Fruit fly (Drosophila melanogaster) whole organism, pupa: ENCODE results near the gene Nup93-1.
A peak's percentile ranks its signal among the peaks of the same experiment; 100 is the strongest.

Source experiments
- CG10348 ChIP-seq: fragments of 200-800 bp; sonication (Bioruptor generic); IDR thresholded peaks from 2 replicates; pipeline ENCODE4 v1.3.6; 2022; ENCODE audit warnings: missing biosample characterization, missing genetic modification characterization
- CG12605 ChIP-seq: fragments of 200-800 bp; sonication (Bioruptor generic); IDR thresholded peaks from 2 replicates; pipeline ENCODE4 v1.3.6; 2022; ENCODE audit warnings: missing biosample characterization, missing genetic modification characterization
- CG13204 ChIP-seq: fragments of 200-800 bp; sonication (Bioruptor generic); optimal IDR thresholded peaks from 2 replicates; lab custom pipeline; 2018; ENCODE audit warnings: missing biosample characterization, mild to moderate bottlenecking, missing genetic modification characterization, moderate library complexity
- CG14655 ChIP-seq: fragments of 200-800 bp; sonication (Bioruptor generic); optimal IDR thresholded peaks from 3 replicates; lab custom pipeline; 2017; ENCODE audit warnings: mild to moderate bottlenecking, missing biosample characterization, missing genetic modification reagents, missing genetic modification characterization
- CG15710 ChIP-seq: fragments of 200-800 bp; sonication (Bioruptor generic); optimal IDR thresholded peaks from 2 replicates; lab custom pipeline; 2018; ENCODE audit warnings: missing biosample characterization, mild to moderate bottlenecking, missing genetic modification characterization, moderate library complexity
- CG17806 ChIP-seq: fragments of 200-800 bp; sonication (Bioruptor generic); optimal IDR thresholded peaks from 2 replicates; lab custom pipeline; 2018; ENCODE audit warnings: missing biosample characterization, mild to moderate bottlenecking, missing genetic modification characterization, moderate library complexity
- CG32121 ChIP-seq: fragments of 200-800 bp; sonication (Bioruptor generic); IDR thresholded peaks from 2 replicates; pipeline ENCODE4 v1.3.6; 2022; ENCODE audit warnings: missing biosample characterization, missing genetic modification characterization
- CG34367 ChIP-seq: fragments of 200-800 bp; sonication (Bioruptor generic); optimal IDR thresholded peaks from 2 replicates; lab custom pipeline; 2018; ENCODE audit warnings: missing biosample characterization, mild to moderate bottlenecking, missing genetic modification characterization
- CG4496 ChIP-seq: fragments of 200-800 bp; sonication (Bioruptor generic); IDR thresholded peaks from 3 replicates; pipeline ENCODE4 v1.3.6; 2022; ENCODE audit warnings: missing biosample characterization, missing genetic modification characterization
- CG8159 ChIP-seq: fragments of 200-800 bp; sonication (Bioruptor generic); optimal IDR thresholded peaks from 3 replicates; lab custom pipeline; 2018; ENCODE audit warnings: missing biosample characterization, mild to moderate bottlenecking, missing genetic modification characterization, moderate library complexity
- CG8301 ChIP-seq: fragments of 200-800 bp; sonication (Bioruptor generic); optimal IDR thresholded peaks from 2 replicates; lab custom pipeline; 2018; ENCODE audit warnings: missing biosample characterization, mild to moderate bottlenecking, missing genetic modification characterization
- CG9948 ChIP-seq: fragments of 200-800 bp; sonication (Bioruptor generic); optimal IDR thresholded peaks from 2 replicates; lab custom pipeline; 2018; ENCODE audit warnings: missing biosample characterization, mild to moderate bottlenecking, missing genetic modification characterization, moderate library complexity
- D1 ChIP-seq: fragments of 200-800 bp; sonication (Bioruptor generic); optimal IDR thresholded peaks from 2 replicates; lab custom pipeline; 2018; ENCODE audit warnings: missing biosample characterization, mild to moderate bottlenecking, missing genetic modification characterization, moderate library complexity
- EcR ChIP-seq: fragments of 200-800 bp; sonication (Bioruptor generic); optimal IDR thresholded peaks from 3 replicates; lab custom pipeline; 2019; ENCODE audit warnings: missing biosample characterization, missing genetic modification characterization, mild to moderate bottlenecking, moderate library complexity, missing genetic modification reagents
- Ets98B ChIP-seq: fragments of 200-800 bp; sonication (Bioruptor generic); IDR thresholded peaks from 2 replicates; pipeline ENCODE4 v1.3.6; 2022; ENCODE audit warnings: missing biosample characterization, missing genetic modification characterization
- Pif1A ChIP-seq: fragments of 200-800 bp; sonication (Bioruptor generic); optimal IDR thresholded peaks from 3 replicates; lab custom pipeline; 2016; ENCODE audit warnings: missing biosample characterization, missing genetic modification characterization
- Pif1B ChIP-seq: fragments of 200-800 bp; sonication (Bioruptor generic); optimal IDR thresholded peaks from 3 replicates; lab custom pipeline; 2016; ENCODE audit warnings: missing biosample characterization, missing genetic modification characterization
- Snoo ChIP-seq: fragments of 200-800 bp; sonication (Bioruptor generic); optimal IDR thresholded peaks from 3 replicates; lab custom pipeline; 2017; ENCODE audit warnings: missing biosample characterization, mild to moderate bottlenecking, missing genetic modification characterization, inconsistent platforms
- fd96Ca ChIP-seq: fragments of 200-800 bp; sonication (Bioruptor generic); IDR thresholded peaks from 3 replicates; pipeline ENCODE4 v1.3.6; 2022; ENCODE audit warnings: missing biosample characterization, missing genetic modification characterization
- gl ChIP-seq: fragments of 200-800 bp; sonication (Bioruptor generic); optimal IDR thresholded peaks from 2 replicates; lab custom pipeline; 2018; ENCODE audit warnings: missing biosample characterization, mild to moderate bottlenecking, missing genetic modification characterization
- rn ChIP-seq: fragments of 200-800 bp; sonication (Bioruptor generic); IDR thresholded peaks from 2 replicates; pipeline ENCODE4 v1.3.6; 2022; ENCODE audit warnings: missing biosample characterization, missing genetic modification characterization

The Nup93-1 gene

DNA sequence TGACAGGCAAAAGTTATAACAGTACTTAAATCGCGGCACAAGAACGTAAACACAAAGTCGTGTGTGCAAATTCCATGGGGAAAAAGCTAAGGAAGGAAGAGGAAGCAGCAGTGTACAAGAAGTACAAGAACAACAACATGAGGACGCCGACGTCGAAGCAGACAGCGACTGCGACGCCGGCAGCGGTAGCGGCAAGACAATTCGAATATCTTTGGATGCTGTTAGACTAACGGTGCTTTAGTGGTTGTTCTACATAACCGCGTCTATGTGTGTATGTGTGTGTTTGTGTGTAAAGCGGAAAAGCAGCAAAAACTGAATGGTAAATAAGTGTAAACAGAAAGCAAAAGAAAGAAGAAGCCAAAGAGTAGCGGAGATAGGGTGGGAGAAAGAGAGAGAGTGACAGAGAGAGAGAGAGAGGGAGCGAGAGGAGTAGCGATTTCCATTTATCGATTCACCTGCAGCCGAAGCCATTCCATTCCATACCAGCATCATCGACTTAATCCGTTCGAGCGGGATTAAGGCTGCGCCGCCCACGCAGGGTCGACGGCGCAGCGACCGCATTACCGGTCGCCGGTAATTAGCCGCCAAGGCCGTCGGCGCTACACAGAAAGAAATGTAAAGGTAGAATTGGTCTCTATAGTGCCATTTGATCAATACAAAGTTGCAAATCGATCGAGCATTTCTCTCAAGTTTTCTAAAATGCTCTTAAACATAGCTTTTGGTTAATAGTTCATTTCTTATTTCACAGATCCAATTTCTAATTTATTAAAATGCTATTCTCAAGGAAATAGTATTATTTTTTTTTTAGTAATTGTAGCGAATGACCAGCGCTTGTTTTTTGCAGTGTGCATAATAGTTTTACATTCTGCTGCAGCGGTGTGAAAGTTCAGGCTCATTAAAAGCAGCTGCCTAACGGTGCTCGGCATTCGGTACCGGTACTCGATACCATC, 38.4 kb upstream of the Nup93-1 start:
- no peak for TF ChIP-seq CG34367 (tag; lab: Kevin White, UChicago)
- peak; percentile 56 for TF ChIP-seq Ets98B (GFP tag; lab: Robert Waterston, UW)
- TF ChIP-seq Pif1B (GFP tag; lab: Kevin White, UChicago): peak; percentile 13
- TF ChIP-seq Pif1A (GFP tag; lab: Kevin White, UChicago): peak; percentile 64
- peak; percentile 48 for TF ChIP-seq CG9948
- TF ChIP-seq CG13204 (GFP tag; lab: Kevin White, UChicago): no peak
- TF ChIP-seq CG12605: peak; percentile 50; the same call in 1 of the 2 replicates
- TF ChIP-seq CG8301 (tag; lab: Kevin White, UChicago): peak; percentile 58
- peak; percentile 48 for TF ChIP-seq CG17806
- no peak for TF ChIP-seq Snoo (tag; lab: Kevin White, UChicago)
- TF ChIP-seq CG4496 (GFP tag; lab: Robert Waterston, UW): peak; percentile 83
- peak; percentile 40 for TF ChIP-seq CG15710 (tag; lab: Kevin White, UChicago)
- TF ChIP-seq CG32121 (GFP tag; lab: Robert Waterston, UW): peak; percentile 73
- TF ChIP-seq CG14655 (GFP tag; lab: Kevin White, UChicago): peak; percentile 71
- TF ChIP-seq gl (tag; lab: Kevin White, UChicago): no peak
- TF ChIP-seq D1 (tag; lab: Kevin White, UChicago): no peak
- peak; percentile 43; the same call in 1 of the 3 replicates for TF ChIP-seq fd96Ca (GFP tag; lab: Robert Waterston, UW)
- TF ChIP-seq EcR (GFP tag; lab: Kevin White, UChicago): no peak
- peak; percentile 30; the same call in 1 of the 2 replicates for TF ChIP-seq rn (GFP tag; lab: Robert Waterston, UW)
- TF ChIP-seq CG10348 (GFP tag; lab: Robert Waterston, UW): no peak
- peak; percentile 55 for TF ChIP-seq CG8159 (tag; lab: Kevin White, UChicago)

DNA sequence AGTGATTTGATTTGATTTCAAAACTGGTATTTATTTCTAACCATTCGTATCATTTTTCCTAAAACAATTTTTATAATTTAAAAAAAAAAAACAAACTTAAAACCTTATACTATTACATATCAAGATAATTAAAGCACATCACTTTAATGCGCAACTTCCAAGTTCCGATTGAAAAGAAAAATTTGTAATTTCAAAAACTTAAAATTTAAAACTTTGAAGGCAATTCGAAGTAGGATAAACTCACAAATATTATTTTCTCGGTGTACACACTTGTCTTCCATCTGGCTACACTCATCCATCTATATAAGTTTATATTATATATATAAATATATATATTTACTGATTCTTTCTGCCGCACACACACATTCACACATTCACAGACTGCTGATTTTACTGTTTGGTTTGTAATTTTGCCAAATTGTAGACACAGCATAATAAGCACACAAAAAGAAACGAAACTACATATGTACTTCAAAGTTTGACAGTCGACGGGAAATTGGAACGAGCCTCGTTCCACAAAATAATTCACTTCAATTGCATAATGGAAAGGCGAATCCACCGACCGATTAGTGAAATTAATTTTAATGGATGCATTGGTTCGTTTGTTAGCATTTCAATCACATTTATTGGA, 36.5 kb upstream of the Nup93-1 start:
- TF ChIP-seq EcR (GFP tag; lab: Kevin White, UChicago) (no peak), Ets98B (GFP tag; lab: Robert Waterston, UW) (no peak), CG15710 (tag; lab: Kevin White, UChicago) (no peak), Pif1B (GFP tag; lab: Kevin White, UChicago) (no peak), CG14655 (GFP tag; lab: Kevin White, UChicago) (no peak), D1 (tag; lab: Kevin White, UChicago) (no peak), CG9948 (no peak), CG34367 (tag; lab: Kevin White, UChicago) (no peak), CG12605 (no peak)
- TF ChIP-seq, all 21 proteins: peak for 0

DNA sequence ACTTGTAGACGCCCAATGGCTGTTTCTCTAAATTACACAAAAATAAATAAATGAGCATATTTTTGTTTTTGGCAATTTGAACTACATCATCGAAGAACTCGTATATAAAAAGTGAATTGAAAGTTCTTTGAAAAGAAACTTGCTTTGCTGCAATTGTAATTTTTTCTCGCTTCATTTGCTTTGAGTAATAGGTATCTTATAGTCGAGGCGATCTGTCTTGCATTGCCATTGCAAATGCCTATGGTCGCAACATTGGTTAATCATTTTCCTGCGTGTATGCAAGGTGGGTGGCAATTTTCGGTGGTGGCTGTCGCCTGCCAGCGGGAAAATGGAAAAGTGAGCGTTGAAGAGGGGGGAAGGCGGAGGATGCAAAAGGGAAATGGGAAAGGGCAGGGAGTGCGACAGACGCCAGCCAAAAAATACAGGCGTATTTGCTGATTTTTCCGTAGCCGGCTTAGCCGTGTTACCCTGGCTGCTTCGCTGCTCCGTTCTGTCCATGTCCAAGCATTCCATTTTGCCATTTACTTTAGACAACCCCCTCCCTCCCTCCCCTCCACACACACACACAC, 35.3 kb upstream of the Nup93-1 start:
- TF ChIP-seq CG14655 (GFP tag; lab: Kevin White, UChicago) (no peak), CG17806 (no peak), CG4496 (GFP tag; lab: Robert Waterston, UW) (no peak), CG12605 (no peak), Snoo (tag; lab: Kevin White, UChicago) (no peak), CG15710 (tag; lab: Kevin White, UChicago) (no peak), Pif1B (GFP tag; lab: Kevin White, UChicago) (no peak), Ets98B (GFP tag; lab: Robert Waterston, UW) (no peak), fd96Ca (GFP tag; lab: Robert Waterston, UW) (no peak), rn (GFP tag; lab: Robert Waterston, UW) (no peak), CG10348 (GFP tag; lab: Robert Waterston, UW) (no peak), CG32121 (GFP tag; lab: Robert Waterston, UW) (no peak), CG8301 (tag; lab: Kevin White, UChicago) (no peak), CG34367 (tag; lab: Kevin White, UChicago) (no peak), D1 (tag; lab: Kevin White, UChicago) (no peak), EcR (GFP tag; lab: Kevin White, UChicago) (no peak), CG9948 (no peak), CG8159 (tag; lab: Kevin White, UChicago) (no peak)

DNA sequence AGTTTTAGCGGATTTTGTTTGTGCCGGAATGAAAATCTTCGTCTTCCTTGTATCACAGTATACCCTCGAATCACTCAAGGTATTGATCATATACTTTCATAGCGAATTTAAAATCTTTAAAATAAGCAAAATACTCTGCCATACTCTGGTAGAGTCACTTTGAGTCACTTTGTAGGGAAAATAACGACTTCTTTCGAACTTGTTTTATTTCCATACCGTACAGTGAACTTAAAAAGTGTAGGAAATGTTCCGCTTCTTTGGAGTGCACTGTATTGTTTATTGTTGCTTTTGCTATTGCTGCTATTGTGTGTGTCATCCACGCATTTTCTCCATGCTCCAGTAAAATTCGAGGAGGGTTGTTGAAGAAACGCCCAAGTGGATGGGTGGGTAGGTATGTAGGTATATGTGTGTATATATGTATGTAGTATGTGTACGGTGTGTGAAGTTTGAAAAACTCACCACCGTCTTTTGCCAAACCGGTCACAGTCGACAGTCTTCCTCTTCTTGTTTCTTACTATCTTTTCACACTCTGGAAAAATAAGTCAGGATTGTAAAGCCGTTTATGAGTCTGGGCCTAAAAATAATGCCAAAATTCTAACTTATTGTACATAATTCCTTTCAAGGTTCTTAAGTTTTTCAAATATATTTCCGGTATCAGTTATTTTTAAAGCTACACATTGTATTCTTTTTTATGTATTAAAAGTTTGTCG, 33.5 kb upstream of the Nup93-1 start:
- TF ChIP-seq Pif1A (GFP tag; lab: Kevin White, UChicago) (no peak), D1 (tag; lab: Kevin White, UChicago) (no peak), CG4496 (GFP tag; lab: Robert Waterston, UW) (peak; percentile 17; the same call in 1 of the 3 replicates), CG12605 (no peak), CG9948 (peak; percentile 26), CG15710 (tag; lab: Kevin White, UChicago) (peak; percentile 7), CG13204 (GFP tag; lab: Kevin White, UChicago) (no peak), gl (tag; lab: Kevin White, UChicago) (no peak), EcR (GFP tag; lab: Kevin White, UChicago) (no peak), CG8301 (tag; lab: Kevin White, UChicago) (peak; percentile 27), Pif1B (GFP tag; lab: Kevin White, UChicago) (no peak), rn (GFP tag; lab: Robert Waterston, UW) (no peak), CG14655 (GFP tag; lab: Kevin White, UChicago) (peak; percentile 42), CG17806 (peak; percentile 15), fd96Ca (GFP tag; lab: Robert Waterston, UW) (peak; percentile 34; the same call in 1 of the 3 replicates), CG32121 (GFP tag; lab: Robert Waterston, UW) (no peak), CG8159 (tag; lab: Kevin White, UChicago) (no peak), Snoo (tag; lab: Kevin White, UChicago) (no peak), CG10348 (GFP tag; lab: Robert Waterston, UW) (no peak), CG34367 (tag; lab: Kevin White, UChicago) (no peak), Ets98B (GFP tag; lab: Robert Waterston, UW) (no peak)
